Fruit fly (Drosophila melanogaster) whole organism, embryonic: Measurements from ENCODE around the gene Glys.

Experiments used
- ATbp ChIP-seq: fragments of 200-800 bp; sonication (Bioruptor generic); optimal IDR thresholded peaks from 2 replicates; lab custom pipeline; 2017; ENCODE audit warnings: missing biosample characterization, mild to moderate bottlenecking, missing genetic modification characterization, missing genetic modification reagents
- Atf-2 ChIP-seq: fragments of 200-800 bp; sonication (Bioruptor generic); optimal IDR thresholded peaks from 2 replicates; lab custom pipeline; 2016; ENCODE audit warnings: missing biosample characterization, missing genetic modification characterization
- B-H1 ChIP-seq: fragments of 200-800 bp; sonication (Bioruptor generic); IDR thresholded peaks from 3 replicates; pipeline ENCODE4 v1.3.6; 2022; ENCODE audit warnings: missing biosample characterization, missing genetic modification characterization
- CG10147 ChIP-seq: fragments of 200-800 bp; sonication (Bioruptor generic); optimal IDR thresholded peaks from 2 replicates; lab custom pipeline; 2019; ENCODE audit warnings: missing biosample characterization, mild to moderate bottlenecking, missing genetic modification characterization, moderate library complexity
- CG11247 ChIP-seq: fragments of 200-800 bp; sonication (Bioruptor generic); IDR thresholded peaks from 2 replicates; pipeline ENCODE4 v1.3.6; 2022; ENCODE audit warnings: missing biosample characterization, missing genetic modification characterization
- CG11560 ChIP-seq: fragments of 200-800 bp; sonication (Bioruptor generic); IDR thresholded peaks from 3 replicates; pipeline ENCODE4 v1.3.6; 2022; ENCODE audit warnings: missing biosample characterization, missing genetic modification characterization
- CG12942 ChIP-seq: fragments of 200-800 bp; sonication (Bioruptor generic); optimal IDR thresholded peaks from 3 replicates; lab custom pipeline; 2016; ENCODE audit warnings: missing biosample characterization, missing genetic modification characterization
- CG1602 ChIP-seq: fragments of 200-800 bp; sonication (Bioruptor generic); optimal IDR thresholded peaks from 3 replicates; lab custom pipeline; 2016; ENCODE audit warnings: missing biosample characterization, missing genetic modification characterization
- CG1603 ChIP-seq: fragments of 200-800 bp; sonication (Bioruptor generic); optimal IDR thresholded peaks from 2 replicates; lab custom pipeline; 2019; ENCODE audit warnings: missing biosample characterization, mild to moderate bottlenecking, missing genetic modification characterization, moderate library complexity
- CG16813 ChIP-seq: fragments of 200-800 bp; sonication (Bioruptor generic); IDR thresholded peaks from 3 replicates; pipeline ENCODE4 v1.3.6; 2022; ENCODE audit warnings: missing biosample characterization, missing genetic modification characterization; ENCODE audit not compliant: partially characterized antibody
- CG17612 ChIP-seq: fragments of 200-800 bp; sonication (Bioruptor generic); IDR thresholded peaks from 2 replicates; pipeline ENCODE4 v1.3.6; 2022; ENCODE audit warnings: missing biosample characterization, missing genetic modification characterization
- CG32532 ChIP-seq: fragments of 200-800 bp; sonication (Bioruptor generic); IDR thresholded peaks from 2 replicates; pipeline ENCODE4 v1.3.6; 2022; ENCODE audit warnings: missing biosample characterization, missing genetic modification characterization
- CG34224 ChIP-seq: fragments of 200-800 bp; sonication (Bioruptor generic); IDR thresholded peaks from 3 replicates; pipeline ENCODE4 v1.3.6; 2022; ENCODE audit warnings: missing biosample characterization, missing genetic modification characterization; ENCODE audit not compliant: partially characterized antibody
- CG3838 ChIP-seq: fragments of 200-800 bp; sonication (Bioruptor generic); optimal IDR thresholded peaks from 3 replicates; lab custom pipeline; 2016; ENCODE audit warnings: missing biosample characterization, missing genetic modification characterization
- CG4360 ChIP-seq: fragments of 200-800 bp; sonication (Bioruptor generic); IDR thresholded peaks from 2 replicates; pipeline ENCODE4 v1.3.6; 2022; ENCODE audit warnings: missing biosample characterization, missing genetic modification characterization
- CG4404 ChIP-seq: fragments of 200-800 bp; sonication (Bioruptor generic); IDR thresholded peaks from 2 replicates; pipeline ENCODE4 v1.3.6; 2022; ENCODE audit warnings: missing biosample characterization, missing genetic modification characterization
- CG4424 ChIP-seq: fragments of 200-800 bp; sonication (Bioruptor generic); optimal IDR thresholded peaks from 3 replicates; lab custom pipeline; 2016; ENCODE audit warnings: missing biosample characterization, missing genetic modification characterization
- CG4707 ChIP-seq: fragments of 200-800 bp; sonication (Bioruptor generic); optimal IDR thresholded peaks from 2 replicates; lab custom pipeline; 2018; ENCODE audit warnings: missing biosample characterization, mild to moderate bottlenecking, missing genetic modification characterization, moderate library complexity
- CG7745 ChIP-seq: fragments of 200-800 bp; sonication (Bioruptor generic); optimal IDR thresholded peaks from 2 replicates; lab custom pipeline; 2018; ENCODE audit warnings: missing biosample characterization, mild to moderate bottlenecking, missing genetic modification characterization, moderate library complexity
- Dad ChIP-seq: fragments of 200-800 bp; sonication (Bioruptor generic); optimal IDR thresholded peaks from 3 replicates; lab custom pipeline; 2016; ENCODE audit warnings: missing biosample characterization, missing genetic modification characterization
- E2f1 ChIP-seq: fragments of 200-800 bp; sonication (Bioruptor generic); IDR thresholded peaks from 2 replicates; pipeline ENCODE4 v1.3.6; 2022; ENCODE audit warnings: missing biosample characterization, missing genetic modification characterization
- Ets97D ChIP-seq: fragments of 200-800 bp; sonication (Bioruptor generic); optimal IDR thresholded peaks from 3 replicates; lab custom pipeline; 2016; ENCODE audit warnings: missing biosample characterization, missing genetic modification characterization
- GATAe ChIP-seq: fragments of 200-800 bp; sonication (Bioruptor generic); conservative IDR thresholded peaks from 2 replicates; pipeline ENCODE4 v1.3.6; 2022; ENCODE audit warnings: missing biosample characterization, missing genetic modification characterization
- HLH3B ChIP-seq: fragments of 200-800 bp; sonication (Bioruptor generic); IDR thresholded peaks from 2 replicates; pipeline ENCODE4 v1.3.6; 2022; ENCODE audit warnings: missing biosample characterization, missing genetic modification characterization
- HLH54F ChIP-seq: fragments of 200-800 bp; sonication (Bioruptor generic); optimal IDR thresholded peaks from 3 replicates; lab custom pipeline; 2016; ENCODE audit warnings: missing biosample characterization, missing genetic modification characterization
- PHDP ChIP-seq: fragments of 200-800 bp; sonication (Bioruptor generic); optimal IDR thresholded peaks from 3 replicates; lab custom pipeline; 2018; ENCODE audit warnings: missing biosample characterization, mild to moderate bottlenecking, missing genetic modification characterization, moderate library complexity
- Side ChIP-seq: fragments of 200-800 bp; sonication (Bioruptor generic); optimal IDR thresholded peaks from 2 replicates; lab custom pipeline; 2016; ENCODE audit warnings: missing biosample characterization, missing genetic modification characterization
- Sox102F ChIP-seq: fragments of 200-800 bp; sonication (Bioruptor generic); optimal IDR thresholded peaks from 2 replicates; lab custom pipeline; 2018; ENCODE audit warnings: missing biosample characterization, mild to moderate bottlenecking, missing genetic modification characterization, moderate library complexity
- al ChIP-seq: fragments of 200-800 bp; sonication (Bioruptor generic); IDR thresholded peaks from 2 replicates; pipeline ENCODE4 v1.3.6; 2022; ENCODE audit warnings: missing biosample characterization, missing genetic modification characterization
- caup ChIP-seq: fragments of 200-800 bp; sonication (Bioruptor generic); optimal IDR thresholded peaks from 3 replicates; lab custom pipeline; 2017; ENCODE audit warnings: missing biosample characterization, mild to moderate bottlenecking, missing genetic modification characterization, moderate library complexity; ENCODE audit not compliant: severe bottlenecking
- chif ChIP-seq, 2 experiments: fragments of 200-800 bp; sonication (Bioruptor generic); optimal IDR thresholded peaks; 3 replicates each; lab custom pipeline; 2016; ENCODE audit warnings: missing biosample characterization in 2 of 2, missing genetic modification characterization in 2 of 2
- chn ChIP-seq: fragments of 200-800 bp; sonication (Bioruptor generic); optimal IDR thresholded peaks from 2 replicates; lab custom pipeline; 2016; ENCODE audit warnings: missing biosample characterization, missing genetic modification characterization
- croc ChIP-seq: fragments of 200-800 bp; sonication (Bioruptor generic); conservative IDR thresholded peaks from 3 replicates; pipeline ENCODE4 v1.3.6; 2022; ENCODE audit warnings: missing biosample characterization, missing genetic modification characterization
- dimm ChIP-seq: fragments of 200-800 bp; sonication (Bioruptor generic); IDR thresholded peaks from 2 replicates; pipeline ENCODE4 v1.3.6; 2022; ENCODE audit warnings: missing biosample characterization, missing genetic modification characterization
- dm ChIP-seq: fragments of 200-800 bp; sonication (Bioruptor generic); optimal IDR thresholded peaks from 3 replicates; lab custom pipeline; 2016; ENCODE audit warnings: missing biosample characterization, missing genetic modification characterization
- exex ChIP-seq: fragments of 200-800 bp; sonication (Bioruptor generic); optimal IDR thresholded peaks from 4 replicates; lab custom pipeline; 2018; ENCODE audit warnings: missing biosample characterization, mild to moderate bottlenecking, missing genetic modification characterization, moderate library complexity
- gfzf ChIP-seq: fragments of 200-800 bp; sonication (Bioruptor generic); optimal IDR thresholded peaks from 2 replicates; lab custom pipeline; 2016; ENCODE audit warnings: missing biosample characterization, mild to moderate bottlenecking, missing genetic modification characterization, moderate library complexity
- hb ChIP-seq: fragments of 200-800 bp; sonication (Bioruptor generic); IDR thresholded peaks from 3 replicates; pipeline ENCODE4 v1.3.6; 2022; ENCODE audit warnings: missing biosample characterization, missing genetic modification characterization; ENCODE audit not compliant: partially characterized antibody
- hbn ChIP-seq: fragments of 200-800 bp; sonication (Bioruptor generic); IDR thresholded peaks from 2 replicates; pipeline ENCODE4 v1.3.6; 2022; ENCODE audit warnings: missing biosample characterization, missing genetic modification characterization; ENCODE audit not compliant: partially characterized antibody
- her ChIP-seq: fragments of 200-800 bp; sonication (Bioruptor generic); optimal IDR thresholded peaks from 2 replicates; lab custom pipeline; 2016; ENCODE audit warnings: missing biosample characterization, missing genetic modification characterization
- ken ChIP-seq: fragments of 200-800 bp; sonication (Bioruptor generic); IDR thresholded peaks from 3 replicates; pipeline ENCODE4 v1.3.6; 2022; ENCODE audit warnings: missing biosample characterization, missing genetic modification characterization
- klu ChIP-seq: fragments of 200-800 bp; sonication (Bioruptor generic); IDR thresholded peaks from 2 replicates; pipeline ENCODE4 v1.3.6; 2022; ENCODE audit warnings: missing biosample characterization, missing genetic modification characterization
- peb ChIP-seq: fragments of 200-800 bp; sonication (Bioruptor generic); IDR thresholded peaks from 2 replicates; pipeline ENCODE4 v1.3.6; 2022; ENCODE audit warnings: missing biosample characterization, missing genetic modification characterization
- pita ChIP-seq: fragments of 200-800 bp; sonication (Bioruptor generic); optimal IDR thresholded peaks from 2 replicates; lab custom pipeline; 2017; ENCODE audit warnings: missing biosample characterization, mild to moderate bottlenecking, missing genetic modification characterization
- shn ChIP-seq: fragments of 200-800 bp; sonication (Bioruptor generic); optimal IDR thresholded peaks from 3 replicates; lab custom pipeline; 2016; ENCODE audit warnings: missing biosample characterization, missing genetic modification characterization
- tin ChIP-seq: fragments of 200-800 bp; sonication (Bioruptor generic); optimal IDR thresholded peaks from 3 replicates; lab custom pipeline; 2016; ENCODE audit warnings: missing biosample characterization, missing genetic modification characterization
- toy ChIP-seq: fragments of 200-800 bp; sonication (Bioruptor generic); IDR thresholded peaks from 2 replicates; pipeline ENCODE4 v1.3.6; 2022; ENCODE audit warnings: missing biosample characterization, missing genetic modification characterization
- usp ChIP-seq: fragments of >200 bp; optimal IDR thresholded peaks from 2 replicates; lab custom pipeline; 2017; ENCODE audit warnings: missing biosample characterization, missing genetic modification characterization
- vnd ChIP-seq: fragments of 200-800 bp; sonication (Bioruptor generic); IDR thresholded peaks from 3 replicates; pipeline ENCODE4 v1.3.6; 2022; ENCODE audit warnings: missing biosample characterization, missing genetic modification characterization; ENCODE audit not compliant: partially characterized antibody
- vvl ChIP-seq: fragments of 200-800 bp; sonication (Bioruptor generic); IDR thresholded peaks from 2 replicates; pipeline ENCODE4 v1.3.6; 2022; ENCODE audit warnings: missing biosample characterization, missing genetic modification characterization
- wor ChIP-seq: fragments of 200-800 bp; sonication (Bioruptor generic); IDR thresholded peaks from 2 replicates; pipeline ENCODE4 v1.3.6; 2022; ENCODE audit warnings: missing biosample characterization, missing genetic modification characterization
- zen2 ChIP-seq: fragments of 200-800 bp; sonication (Bioruptor generic); IDR thresholded peaks from 3 replicates; pipeline ENCODE4 v1.3.6; 2022; ENCODE audit warnings: missing biosample characterization, missing genetic modification characterization; ENCODE audit not compliant: partially characterized antibody

Glys gene

DNA sequence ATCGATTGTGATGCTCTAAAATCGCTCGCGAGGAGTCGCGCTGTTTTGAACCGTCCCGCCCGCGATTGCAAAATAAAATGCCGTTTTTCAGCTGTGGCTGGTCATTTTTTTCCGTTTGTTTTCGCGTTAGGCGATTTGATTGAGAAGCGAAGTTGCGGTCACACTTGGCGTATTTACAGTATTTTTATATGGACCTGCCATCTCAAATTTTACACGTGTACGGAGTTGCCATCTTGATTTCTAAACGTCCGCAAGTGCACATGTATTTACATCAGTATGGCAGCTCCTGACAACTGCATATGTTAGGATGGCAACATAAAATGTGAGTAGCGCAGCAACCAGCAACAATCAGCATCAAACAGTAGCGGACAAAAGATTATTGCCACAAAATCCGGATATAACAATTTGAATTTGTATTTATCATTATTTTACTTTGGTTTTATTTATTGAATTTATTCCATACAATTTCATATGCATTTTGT lies 51.7 kb downstream of the Glys start, which contains the start of gene CG6966 (continued):
- TF ChIP-seq shn (GFP tag; lab: Kevin White, UChicago) (peak; percentile 98), peb (GFP tag; lab: Robert Waterston, UW) (no peak), E2f1 (no peak), CG3838 (GFP tag; lab: Kevin White, UChicago) (peak; percentile 93), hb (no peak), CG4424 (GFP tag; lab: Kevin White, UChicago) (peak; percentile 93), chn (GFP tag; lab: Kevin White, UChicago) (peak; percentile 96), Sox102F (GFP tag; lab: Kevin White, UChicago) (peak; percentile 88), zen2 (no peak), croc (GFP tag; lab: Robert Waterston, UW) (peak; percentile 84), B-H1 (GFP tag; lab: Robert Waterston, UW) (no peak), CG32532 (GFP tag; lab: Robert Waterston, UW) (no peak), gfzf (peak; percentile 97), hbn (no peak), CG11247 (GFP tag; lab: Robert Waterston, UW) (no peak), tin (GFP tag; lab: Kevin White, UChicago) (peak; percentile 90), Atf-2 (GFP tag; lab: Kevin White, UChicago) (peak; percentile 94), ATbp (GFP tag; lab: Kevin White, UChicago) (peak; percentile 95), CG4404 (GFP tag; lab: Robert Waterston, UW) (no peak), dm (GFP tag; lab: Kevin White, UChicago) (peak; percentile 95), exex (tag; lab: Kevin White, UChicago) (peak; percentile 70), pita (GFP tag; lab: Kevin White, UChicago) (peak; percentile 58), chif (GFP tag; optimal IDR thresholded peaks at IDR 0.05; lab: Kevin White, UChicago) (peak; percentile 96), CG1603 (tag; lab: Kevin White, UChicago) (peak; percentile 97), her (GFP tag; lab: Kevin White, UChicago) (peak; percentile 92), GATAe (GFP tag; lab: Robert Waterston, UW) (no peak), vvl (GFP tag; lab: Robert Waterston, UW) (no peak), CG11560 (no peak), toy (GFP tag; lab: Robert Waterston, UW) (no peak), HLH54F (GFP tag; lab: Kevin White, UChicago) (peak; percentile 97), CG4707 (peak; percentile 90), Side (GFP tag; lab: Kevin White, UChicago) (peak; percentile 96), PHDP (tag; lab: Kevin White, UChicago) (peak; percentile 90), CG1602 (GFP tag; lab: Kevin White, UChicago) (peak; percentile 92), CG34224 (no peak), CG4360 (GFP tag; lab: Robert Waterston, UW) (no peak), Ets97D (GFP tag; lab: Kevin White, UChicago) (peak; percentile 100), ken (GFP tag; lab: Robert Waterston, UW) (no peak), CG17612 (GFP tag; lab: Robert Waterston, UW) (no peak), CG10147 (GFP tag; lab: Kevin White, UChicago) (peak; percentile 90), CG16813 (GFP tag; lab: Robert Waterston, UW) (no peak), usp (GFP tag; lab: Kevin White, UChicago) (no peak), HLH3B (no peak), al (GFP tag; lab: Robert Waterston, UW) (no peak), wor (GFP tag; lab: Robert Waterston, UW) (no peak), Dad (GFP tag; lab: Kevin White, UChicago) (peak; percentile 93), dimm (GFP tag; lab: Robert Waterston, UW) (no peak), klu (GFP tag; lab: Robert Waterston, UW) (no peak), vnd (GFP tag; lab: Robert Waterston, UW) (no peak), CG7745 (no peak), caup (GFP tag; lab: Kevin White, UChicago) (peak; percentile 98), CG12942 (peak; percentile 97)
